Worm (Caenorhabditis elegans) whole organism, L4/young adult: ENCODE data around the gene Y75B8A.23.

Experiments used
- W03F9.2 ChIP-seq: fragments of 150-350 bp; optimal IDR thresholded peaks from 2 replicates; lab custom pipeline; 2014; ENCODE audit warnings: missing biosample characterization, missing genetic modification characterization
- dao-5 ChIP-seq: sonication (generic microtip); optimal IDR thresholded peaks from 2 replicates; lab custom pipeline; 2016; ENCODE audit warnings: missing genotype, missing genetic modification characterization, moderate library complexity, missing compliant biosample characterization
- him-1 ChIP-seq: sonication (generic microtip); optimal IDR thresholded peaks from 2 replicates; lab custom pipeline; 2016; ENCODE audit warnings: missing genotype, missing genetic modification reagents, missing genetic modification characterization, missing compliant biosample characterization

- TF ChIP-seq W03F9.2 (tag; lab: Kevin White, UChicago): no peak
- TF ChIP-seq him-1 (tag; lab: Kevin White, UChicago): no peak
- no peak for TF ChIP-seq dao-5
These were observed 48.0 kb upstream of the Y75B8A.23 start, which contains the start of gene osm-12 for ce11 chrIII:12202437-12202836.
